Fruit fly (Drosophila melanogaster): Measurements from ENCODE around the gene Eig71Ee.

The Eig71Ee gene

dm6 chr3L:15619626-15620247, 36.1 kb downstream of the Eig71Ee start, which contains the start of gene Phs (continued):
- peak; percentile 25 for TF ChIP-seq pfk (GFP tag; optimal IDR thresholded peaks at IDR 0.05)
- peak; percentile 82 for TF ChIP-seq H15 (GFP tag; IDR thresholded peaks at IDR 0.05)
- peak; percentile 89 for TF ChIP-seq Ets97D (GFP tag; optimal IDR thresholded peaks at IDR 0.05)
- TF ChIP-seq klu (GFP tag; IDR thresholded peaks at IDR 0.05), result peak; percentile 73
- TF ChIP-seq CG8359 (GFP tag; optimal IDR thresholded peaks at IDR 0.05; ENCODE audit: borderline replicate concordance), result peak; percentile 11
- TF ChIP-seq psq (GFP tag; optimal IDR thresholded peaks at IDR 0.05), result peak; percentile 56
- peak; percentile 74 for TF ChIP-seq CG12071 (GFP tag; optimal IDR thresholded peaks at IDR 0.05)
- TF ChIP-seq Sry-β (GFP tag; optimal IDR thresholded peaks at IDR 0.05), result no peak
- peak; percentile 43 for TF ChIP-seq gcm2 (GFP tag; optimal IDR thresholded peaks at IDR 0.05)
- peak; percentile 80 for TF ChIP-seq eyg (GFP tag; optimal IDR thresholded peaks at IDR 0.05)
- TF ChIP-seq bab2 (GFP tag; optimal IDR thresholded peaks at IDR 0.05), result peak; percentile 83
- peak; percentile 52 for TF ChIP-seq CG14965 (GFP tag; optimal IDR thresholded peaks at IDR 0.05; ENCODE audit: borderline replicate concordance)
- peak; percentile 15 for TF ChIP-seq Vsx1 (GFP tag; optimal IDR thresholded peaks at IDR 0.05)
- TF ChIP-seq CG6175 (GFP tag; IDR thresholded peaks at IDR 0.05), result peak; percentile 82
- TF ChIP-seq HmgD (GFP tag; optimal IDR thresholded peaks at IDR 0.05), result peak; percentile 95
- TF ChIP-seq sna (GFP tag; IDR thresholded peaks at IDR 0.05; ENCODE audit: partially characterized antibody), result peak; percentile 14; the same call in 1 of the 2 replicates
- no peak for TF ChIP-seq Hr78 (GFP tag; optimal IDR thresholded peaks at IDR 0.05)
- TF ChIP-seq Sin3A (optimal IDR thresholded peaks at IDR 0.05), result peak; percentile 54
- TF ChIP-seq phol (tag; optimal IDR thresholded peaks at IDR 0.05), result peak; percentile 57
- TF ChIP-seq Eip74EF (GFP tag; optimal IDR thresholded peaks at IDR 0.05), result no peak
- no peak for TF ChIP-seq Spps (tag; optimal IDR thresholded peaks at IDR 0.05)
- TF ChIP-seq pan (optimal IDR thresholded peaks at IDR 0.05), result no peak
- TF ChIP-seq pan (GFP tag; optimal IDR thresholded peaks at IDR 0.05 in 1 of 2, IDR thresholded peaks at IDR 0.05 in 1 of 2), result peak in 1 of 2 experiments; percentile 71
- TF ChIP-seq CG3407 (GFP tag; optimal IDR thresholded peaks at IDR 0.05), result peak; percentile 60
- peak; percentile 62 for TF ChIP-seq al (GFP tag; IDR thresholded peaks at IDR 0.05)
- TF ChIP-seq z (GFP tag; IDR thresholded peaks at IDR 0.05), result peak; percentile 42; the same call in 1 of the 3 replicates
- peak; percentile 84 for TF ChIP-seq Rx (GFP tag; IDR thresholded peaks at IDR 0.05)
- peak; percentile 66 for TF ChIP-seq trem (tag; optimal IDR thresholded peaks at IDR 0.05)
- TF ChIP-seq chn (GFP tag; optimal IDR thresholded peaks at IDR 0.05), result peak; percentile 85
- peak; percentile 74 for TF ChIP-seq CG9215 (GFP tag; IDR thresholded peaks at IDR 0.05)
- TF ChIP-seq grn (GFP tag; optimal IDR thresholded peaks at IDR 0.05), result no peak
- peak; percentile 70 for TF ChIP-seq CG11398 (GFP tag; optimal IDR thresholded peaks at IDR 0.05)
- peak; percentile 86 for TF ChIP-seq CG12942 (GFP tag; optimal IDR thresholded peaks at IDR 0.05)
- peak; percentile 72 for TF ChIP-seq CG6813 (GFP tag; optimal IDR thresholded peaks at IDR 0.05)
- TF ChIP-seq CG31224 (GFP tag; IDR thresholded peaks at IDR 0.05), result no peak
- TF ChIP-seq Dfd (GFP tag; optimal IDR thresholded peaks at IDR 0.05), result no peak
- TF ChIP-seq cas (GFP tag; IDR thresholded peaks at IDR 0.05), result peak; percentile 64; the same call in 1 of the 2 replicates
- peak; percentile 51 for TF ChIP-seq CG4328 (GFP tag; optimal IDR thresholded peaks at IDR 0.05)
- TF ChIP-seq CG34224 (GFP tag; IDR thresholded peaks at IDR 0.05; ENCODE audit: partially characterized antibody), result 0 out of 3 replicates have a peak, but pooled peaks have one; percentile 20
- peak; percentile 55; the same call in 2 of the 3 replicates for TF ChIP-seq CG16813 (GFP tag; IDR thresholded peaks at IDR 0.05; ENCODE audit: partially characterized antibody)
- TF ChIP-seq disco-r (GFP tag; optimal IDR thresholded peaks at IDR 0.05), result peak; percentile 74
- TF ChIP-seq CG10366 (GFP tag; IDR thresholded peaks at IDR 0.05), result peak; percentile 71
- TF ChIP-seq Atf6 (GFP tag; IDR thresholded peaks at IDR 0.05), result peak; percentile 72
- peak; percentile 96 for TF ChIP-seq NFAT (GFP tag; IDR thresholded peaks at IDR 0.05)
- peak; percentile 78 for TF ChIP-seq otp (GFP tag; IDR thresholded peaks at IDR 0.05)
- peak; percentile 26 for TF ChIP-seq Ssrp (tag; optimal IDR thresholded peaks at IDR 0.05)
- no peak for TF ChIP-seq Tbp (GFP tag; optimal IDR thresholded peaks at IDR 0.05)
- TF ChIP-seq Bdp1 (GFP tag; optimal IDR thresholded peaks at IDR 0.05), result peak; percentile 84
- 0 out of 2 replicates have a peak, but pooled peaks have one; percentile 51 for TF ChIP-seq CG14667 (GFP tag; IDR thresholded peaks at IDR 0.05)
- TF ChIP-seq dan (GFP tag; IDR thresholded peaks at IDR 0.05), result no peak
